Worm (Caenorhabditis elegans): ENCODE measurements around the gene F14F9.4.

DNA sequence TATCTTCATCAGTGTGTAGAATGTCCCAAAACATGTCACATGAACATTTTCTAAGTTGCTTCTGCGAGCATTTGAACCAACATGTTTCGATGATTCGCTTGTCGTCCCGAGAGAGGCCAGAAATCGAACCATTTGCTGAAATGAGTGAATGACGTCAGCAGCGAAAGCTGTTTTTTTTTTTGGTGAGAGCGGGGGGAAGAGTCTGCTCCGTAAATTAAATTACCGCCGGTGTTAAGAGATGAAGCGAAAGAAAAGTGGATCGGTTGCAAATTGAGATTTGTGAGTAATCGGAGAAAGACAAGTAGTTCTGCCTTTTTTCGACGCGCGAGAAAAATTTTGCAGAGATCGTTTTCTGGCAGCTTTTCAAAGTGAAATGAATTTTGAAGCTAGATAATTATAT, 44.2 kb upstream of the F14F9.4 start:
- TF ChIP-seq ceh-82 (tag; optimal IDR thresholded peaks at IDR 0.05) (no peak), snpc-4 (tag; optimal IDR thresholded peaks at IDR 0.05) (no peak), nhr-237 (tag; optimal IDR thresholded peaks at IDR 0.05) (no peak), zag-1 (tag; optimal IDR thresholded peaks at IDR 0.05) (no peak), jun-1 (tag; optimal IDR thresholded peaks at IDR 0.05) (no peak), mml-1 (tag; optimal IDR thresholded peaks at IDR 0.05) (no peak), skn-1 (tag; optimal IDR thresholded peaks at IDR 0.05) (no peak), pha-4 (tag; optimal IDR thresholded peaks at IDR 0.05) (no peak), lsy-12 (tag; optimal IDR thresholded peaks at IDR 0.05) (no peak), lin-15B (tag; optimal IDR thresholded peaks at IDR 0.05) (no peak), egl-5 (tag; optimal IDR thresholded peaks at IDR 0.05) (no peak), tbx-2 (tag; optimal IDR thresholded peaks at IDR 0.05) (no peak), nhr-28 (tag; optimal IDR thresholded peaks at IDR 0.05) (no peak)
